Worm (Caenorhabditis elegans): ENCODE data around the gene C16C8.21.

C16C8.21 gene

DNA sequence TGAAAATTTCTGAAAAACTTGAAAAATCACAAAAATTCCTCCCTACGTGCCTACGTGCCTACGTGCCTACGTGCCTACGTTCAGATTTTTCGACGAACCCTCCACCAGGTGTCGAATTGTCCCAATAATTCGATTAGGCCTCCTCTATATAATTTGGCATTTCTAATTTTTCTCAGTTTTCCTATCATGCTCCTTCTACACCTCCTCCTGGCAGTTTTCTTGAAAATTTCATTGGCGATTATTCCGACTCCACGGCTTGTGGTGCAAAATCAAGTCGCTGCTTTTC is 7.4 kb upstream of the C16C8.21 start, which contains the start of gene C16C8.17:
TSS of gene C16C8.17 (plus strand) at position 187 of the 286 bp plus-strand sequence.
- TF ChIP-seq lin-39 (tag; optimal IDR thresholded peaks at IDR 0.05) = no peak
- no peak for TF ChIP-seq nhr-48 (tag; optimal IDR thresholded peaks at IDR 0.05)
- TF ChIP-seq R02D3.7 (tag; optimal IDR thresholded peaks at IDR 0.05) = no peak
- TF ChIP-seq rbr-2 (tag; optimal IDR thresholded peaks at IDR 0.05) = no peak
- no peak for TF ChIP-seq aly-2 (tag; optimal IDR thresholded peaks at IDR 0.05)
- TF ChIP-seq nhr-6 (tag; optimal IDR thresholded peaks at IDR 0.05) = no peak
- TF ChIP-seq ceh-32 (tag; optimal IDR thresholded peaks at IDR 0.05; ENCODE audit: poor library complexity) = no peak
- TF ChIP-seq ces-1 (GFP tag; optimal IDR thresholded peaks at IDR 0.05) = no peak
- TF ChIP-seq Y48G9A.11 (GFP tag; IDR thresholded peaks at IDR 0.05) = no peak
- no peak for TF ChIP-seq duxl-1 (tag; optimal IDR thresholded peaks at IDR 0.05; ENCODE audit: poor library complexity)
- no peak for TF ChIP-seq ZK546.5 (tag; optimal IDR thresholded peaks at IDR 0.05)
- no peak for TF ChIP-seq T20F7.1 (GFP tag; optimal IDR thresholded peaks at IDR 0.05)
- no peak for TF ChIP-seq Y5F2A.4 (GFP tag; optimal IDR thresholded peaks at IDR 0.05)
- no peak for TF ChIP-seq fos-1 (tag; optimal IDR thresholded peaks at IDR 0.05)
- TF ChIP-seq ztf-7 (tag; optimal IDR thresholded peaks at IDR 0.05) = no peak

DNA sequence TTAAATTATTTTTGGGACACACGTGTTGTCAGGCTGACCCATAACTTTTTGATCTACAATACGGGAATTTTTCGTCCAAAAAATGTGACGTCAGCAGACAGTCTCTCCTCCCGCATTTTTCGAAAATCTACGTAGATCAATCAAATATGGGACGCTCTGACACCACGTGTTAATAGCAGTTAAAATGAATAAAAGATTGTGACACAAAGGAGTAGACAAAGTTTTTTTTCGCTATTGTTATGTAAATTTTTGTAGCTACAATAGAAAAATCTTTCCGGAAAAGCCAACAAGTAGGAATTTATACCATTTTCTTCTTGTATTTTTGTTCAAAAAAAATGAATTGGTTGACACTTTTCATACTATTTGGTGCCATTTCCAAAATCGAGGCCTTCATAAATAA is 6.6 kb upstream of the C16C8.21 start, which contains the start of gene C16C8.27:
TSS of gene C16C8.27 (plus strand) at position 301 of the 400 bp plus-strand sequence.
- TF ChIP-seq lsy-2 (tag; optimal IDR thresholded peaks at IDR 0.05) (no peak), unc-62 (GFP tag; optimal IDR thresholded peaks at IDR 0.05 in 1 of 2) (peak in 1 of 2 experiments; percentile 1), unc-62 (tag; optimal IDR thresholded peaks at IDR 0.05) (no peak)

DNA sequence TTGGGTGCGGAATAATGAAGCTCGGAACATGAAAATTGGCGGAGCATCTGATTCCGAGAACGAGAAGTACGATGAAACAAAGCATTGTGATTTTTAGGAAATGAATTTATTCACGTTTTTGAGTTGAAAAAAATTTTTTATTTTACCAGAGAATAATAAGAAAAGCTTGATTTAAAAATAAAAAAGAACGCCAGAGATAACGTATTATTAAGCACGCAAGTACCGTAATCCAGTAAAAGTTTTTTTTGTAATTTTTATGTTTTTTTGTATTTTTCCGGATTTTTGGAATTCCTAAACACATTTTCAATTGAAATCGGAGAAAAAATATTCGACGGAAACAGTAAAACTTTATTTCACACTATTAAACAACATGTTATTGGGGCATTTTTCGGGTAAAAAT is 4.9 kb upstream of the C16C8.21 start, which contains the start of gene C16C8.22:
TSS of gene C16C8.22 (minus strand) at position 101 of the 400 bp plus-strand sequence.
- no peak for TF ChIP-seq unc-130 (GFP tag; optimal IDR thresholded peaks at IDR 0.05)
- no peak for TF ChIP-seq Y48G9A.11 (GFP tag; IDR thresholded peaks at IDR 0.05)
- no peak for TF ChIP-seq R02D3.7 (tag; optimal IDR thresholded peaks at IDR 0.05)
- no peak for TF ChIP-seq hlh-30 (tag; optimal IDR thresholded peaks at IDR 0.05; ENCODE audit: insufficient read depth)
- TF ChIP-seq snpc-4 (tag; optimal IDR thresholded peaks at IDR 0.05) = no peak
- no peak for TF ChIP-seq T20F7.1 (GFP tag; optimal IDR thresholded peaks at IDR 0.05)
- TF ChIP-seq nhr-48 (tag; optimal IDR thresholded peaks at IDR 0.05) = no peak

DNA sequence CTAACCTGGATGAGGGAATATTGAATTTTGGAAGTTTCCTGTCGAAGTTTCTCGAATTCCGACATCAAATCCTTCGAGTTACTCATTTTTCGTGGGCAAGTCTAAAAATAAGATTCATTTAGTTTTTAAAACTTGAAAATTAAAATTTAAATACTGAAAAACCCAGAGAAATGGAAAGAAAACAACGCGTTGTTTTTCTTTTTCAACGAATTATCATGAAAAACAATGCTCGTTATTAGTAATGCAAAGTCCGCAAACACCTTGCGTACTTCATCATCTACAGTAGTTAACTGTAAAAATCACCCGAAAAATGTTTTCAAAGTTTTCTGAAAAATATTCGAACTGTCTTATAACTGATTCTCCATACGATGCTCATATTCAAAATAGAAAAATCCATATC is 3.7 kb upstream of the C16C8.21 start, which contains the start of gene C16C8.4:
TSS of gene C16C8.4 (minus strand) at position 101 of the 400 bp plus-strand sequence.
- TF ChIP-seq aha-1 (tag) (peak; percentile 66), mes-2 (tag; optimal IDR thresholded peaks at IDR 0.05; ENCODE audit: poor library complexity, severe bottlenecking) (no peak)

DNA sequence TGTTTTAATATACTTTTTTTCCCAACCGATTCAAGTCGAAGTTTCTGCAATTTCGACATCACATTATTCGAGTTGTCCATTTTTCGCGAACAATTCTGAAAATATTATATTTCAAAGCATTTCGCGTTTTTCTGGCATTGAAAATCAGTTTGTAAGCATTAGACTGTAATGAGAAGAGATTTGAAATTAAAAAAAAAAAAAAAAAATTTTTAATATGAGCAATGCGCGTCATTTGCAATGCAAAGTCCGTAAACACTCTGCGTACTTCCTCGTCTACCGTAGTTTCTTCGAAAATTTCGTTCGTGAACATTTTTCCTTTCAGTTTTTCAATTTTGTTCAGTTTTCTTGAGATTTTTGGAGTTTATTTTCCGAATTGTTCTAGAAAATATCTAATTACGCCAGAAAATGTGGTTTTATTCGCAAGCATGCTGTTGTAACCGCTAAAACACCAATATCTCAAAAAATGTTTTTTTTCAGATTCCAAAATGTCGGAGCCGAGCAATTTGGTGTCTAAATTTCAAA is 2.7 kb upstream of the C16C8.21 start, which contains the start of the genes C16C8.5 and C16C8.16:
TSS of gene C16C8.5 (minus strand) at position 101 of the 522 bp plus-strand sequence.
TSS of gene C16C8.16 (plus strand) at position 472 of the 522 bp plus-strand sequence.
- TF ChIP-seq gei-8 (GFP tag; optimal IDR thresholded peaks at IDR 0.05) = no peak
- TF ChIP-seq ces-1 (GFP tag; optimal IDR thresholded peaks at IDR 0.05) = no peak
- TF ChIP-seq nhr-42 (GFP tag; IDR thresholded peaks at IDR 0.05) = no peak
- TF ChIP-seq lin-38 (GFP tag; IDR thresholded peaks at IDR 0.05) = no peak
- no peak for TF ChIP-seq ceh-62 (tag; optimal IDR thresholded peaks at IDR 0.05)
- no peak for TF ChIP-seq madf-9 (GFP tag; conservative IDR thresholded peaks at IDR 0.05)
- TF ChIP-seq F49E8.2 (tag; optimal IDR thresholded peaks at IDR 0.05; ENCODE audit: borderline replicate concordance) = no peak
- no peak for TF ChIP-seq hlh-30 (tag; optimal IDR thresholded peaks at IDR 0.05; ENCODE audit: insufficient read depth)

DNA sequence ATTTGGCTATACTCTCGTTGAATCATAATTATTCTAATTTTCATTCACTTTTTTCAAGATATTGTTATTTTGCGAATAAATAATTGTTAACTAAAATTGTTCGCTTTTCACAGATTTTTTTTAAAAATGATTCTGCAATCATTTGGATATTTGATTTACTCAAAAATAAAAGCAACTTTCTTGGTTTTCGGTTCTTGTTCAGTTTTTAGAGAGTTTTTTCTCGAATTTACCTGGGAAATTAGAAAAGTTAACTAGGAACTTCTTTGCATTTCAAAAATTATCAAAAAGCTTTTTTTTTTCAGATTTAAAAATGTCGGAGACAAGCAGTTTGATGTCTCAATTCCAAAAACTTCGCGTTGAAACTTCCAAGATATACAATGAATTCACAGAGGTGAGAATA is 1.4 kb upstream of the C16C8.21 start, which contains the start of the genes C16C8.20 and gldi-6:
TSS of gene C16C8.20 (plus strand) at position 301 of the 400 bp plus-strand sequence.
TSS of gene gldi-6 (plus strand) at position 301 of the 400 bp plus-strand sequence.
- TF ChIP-seq Y105C5A.15 (GFP tag; IDR thresholded peaks at IDR 0.05) = no peak
- TF ChIP-seq mdl-1 (tag; optimal IDR thresholded peaks at IDR 0.05) = no peak
- no peak for TF ChIP-seq F26F4.8 (GFP tag; conservative IDR thresholded peaks at IDR 0.05)
- no peak for TF ChIP-seq saeg-2 (GFP tag; IDR thresholded peaks at IDR 0.05)
- TF ChIP-seq nhr-237 (tag; optimal IDR thresholded peaks at IDR 0.05) = no peak
- no peak for TF ChIP-seq tra-1 (GFP tag; IDR thresholded peaks at IDR 0.05)
- TF ChIP-seq dve-1 (tag; optimal IDR thresholded peaks at IDR 0.05; ENCODE audit: insufficient read depth) = no peak
- no peak for TF ChIP-seq lim-7 (GFP tag; IDR thresholded peaks at IDR 0.05)
- no peak for TF ChIP-seq snpc-4 (tag; optimal IDR thresholded peaks at IDR 0.05)
- TF ChIP-seq madf-9 (GFP tag; conservative IDR thresholded peaks at IDR 0.05) = no peak
- no peak for TF ChIP-seq duxl-1 (tag; optimal IDR thresholded peaks at IDR 0.05; ENCODE audit: poor library complexity)
